Fruit fly (Drosophila melanogaster) whole organism, wandering third instar larva: ENCODE data around the gene Polr1E.

Experiments used
- Abd-B ChIP-seq: fragments of >200 bp; optimal IDR thresholded peaks from 2 replicates; lab custom pipeline; 2017; ENCODE audit warnings: missing biosample characterization, missing genetic modification characterization
- CG32264 ChIP-seq: fragments of 200-800 bp; sonication (Bioruptor generic); optimal IDR thresholded peaks from 2 replicates; lab custom pipeline; 2016; ENCODE audit warnings: missing biosample characterization, missing genetic modification characterization
- CG9705 ChIP-seq: fragments of 200-800 bp; sonication (Bioruptor generic); optimal IDR thresholded peaks from 2 replicates; lab custom pipeline; 2018; ENCODE audit warnings: missing biosample characterization, mild to moderate bottlenecking, missing genetic modification characterization
- CrebA ChIP-seq: fragments of 200-800 bp; sonication (Bioruptor generic); optimal IDR thresholded peaks from 2 replicates; lab custom pipeline; 2016; ENCODE audit warnings: missing biosample characterization, mild to moderate bottlenecking, missing genetic modification characterization, borderline replicate concordance
- Dfd ChIP-seq: fragments of >200 bp; optimal IDR thresholded peaks from 2 replicates; lab custom pipeline; 2017; ENCODE audit warnings: missing biosample characterization, missing genetic modification characterization
- Dif ChIP-seq: fragments of 200-275, 200-300 bp; sonication (Bioruptor generic); optimal IDR thresholded peaks from 2 replicates; lab custom pipeline; 2018; ENCODE audit warnings: missing biosample characterization, missing genetic modification characterization; ENCODE audit not compliant: partially characterized antibody
- GATAd ChIP-seq: sonication (Bioruptor generic); optimal IDR thresholded peaks from 2 replicates; lab custom pipeline; 2016; ENCODE audit warnings: missing biosample characterization, missing genetic modification characterization
- HLH106 ChIP-seq: fragments of 200-800 bp; optimal IDR thresholded peaks from 3 replicates; lab custom pipeline; 2019; ENCODE audit warnings: missing biosample characterization, mild to moderate bottlenecking, missing genetic modification characterization, moderate library complexity
- Hnf4 ChIP-seq: fragments of 200-800 bp; sonication (Bioruptor generic); optimal IDR thresholded peaks from 2 replicates; lab custom pipeline; 2016; ENCODE audit warnings: missing biosample characterization, mild to moderate bottlenecking, missing genetic modification characterization
- Jra ChIP-seq: sonication (Bioruptor generic); optimal IDR thresholded peaks from 2 replicates; lab custom pipeline; 2016; ENCODE audit warnings: missing biosample characterization, missing genetic modification characterization
- Mio ChIP-seq: sonication (Bioruptor generic); optimal IDR thresholded peaks from 2 replicates; lab custom pipeline; 2016; ENCODE audit warnings: missing biosample characterization, missing genetic modification characterization
- Myc ChIP-seq: fragments of >200 bp; optimal IDR thresholded peaks from 2 replicates; lab custom pipeline; 2017
- OdsH ChIP-seq: fragments of 200-800 bp; sonication (Bioruptor generic); optimal IDR thresholded peaks from 2 replicates; lab custom pipeline; 2016; ENCODE audit warnings: missing biosample characterization, mild to moderate bottlenecking, missing genetic modification characterization
- Rel ChIP-seq, 2 experiments: fragments of 200-800 bp; sonication (Bioruptor generic) in 1 of 2; optimal IDR thresholded peaks; 2 replicates in 1 of 2; 3 replicates in 1 of 2; lab custom pipeline; 2016 to 2019; ENCODE audit warnings: mild to moderate bottlenecking in 2 of 2, missing biosample characterization in 2 of 2, missing genetic modification characterization in 2 of 2, moderate library complexity in 1 of 2
- Sp1 ChIP-seq: fragments of 200-800 bp; sonication (Bioruptor generic); optimal IDR thresholded peaks from 3 replicates; lab custom pipeline; 2019; ENCODE audit warnings: missing biosample characterization, mild to moderate bottlenecking, missing genetic modification characterization, moderate library complexity
- br ChIP-seq: fragments of 200-800 bp; sonication (Bioruptor generic); optimal IDR thresholded peaks from 2 replicates; lab custom pipeline; 2016; ENCODE audit warnings: missing biosample characterization, missing genetic modification characterization
- brk ChIP-seq: fragments of 200-800 bp; sonication (Bioruptor generic); optimal IDR thresholded peaks from 2 replicates; lab custom pipeline; 2016; ENCODE audit warnings: missing biosample characterization, mild to moderate bottlenecking, missing genetic modification characterization
- dl ChIP-seq, 2 experiments: fragments of 175-275, 200-275 bp in 1 of 2; fragments of 200-275 bp in 1 of 2; sonication (Bioruptor generic); optimal IDR thresholded peaks; lab custom pipeline; 2018; ENCODE audit warnings: mild to moderate bottlenecking in 2 of 2, missing biosample characterization in 2 of 2, missing genetic modification characterization in 2 of 2, moderate library complexity in 2 of 2; ENCODE audit not compliant: partially characterized antibody in 2 of 2, insufficient read depth in 1 of 2
- dmrt93B ChIP-seq: fragments of 200-800 bp; sonication (Bioruptor generic); optimal IDR thresholded peaks from 2 replicates; lab custom pipeline; 2018; ENCODE audit warnings: missing biosample characterization, mild to moderate bottlenecking, missing genetic modification characterization
- dsf ChIP-seq: sonication (Bioruptor generic); optimal IDR thresholded peaks from 2 replicates; lab custom pipeline; 2016; ENCODE audit warnings: missing biosample characterization, missing genetic modification characterization, borderline replicate concordance
- ey ChIP-seq: fragments of 200-800 bp; sonication (Bioruptor generic); optimal IDR thresholded peaks from 2 replicates; lab custom pipeline; 2016; ENCODE audit warnings: missing biosample characterization, missing genetic modification characterization
- foxo ChIP-seq, 2 experiments: fragments of 200-800 bp; sonication (Bioruptor generic); optimal IDR thresholded peaks; 2 replicates in 1 of 2; 3 replicates in 1 of 2; lab custom pipeline; 2016 to 2017; ENCODE audit warnings: missing biosample characterization in 2 of 2, missing genetic modification characterization in 2 of 2
- fru ChIP-seq: fragments of 200-800 bp; sonication (Bioruptor generic); optimal IDR thresholded peaks from 3 replicates; lab custom pipeline; 2016; ENCODE audit warnings: missing biosample characterization, mild to moderate bottlenecking, missing genetic modification characterization
- h ChIP-seq: fragments of 200-800 bp; sonication (Bioruptor generic); optimal IDR thresholded peaks from 3 replicates; lab custom pipeline; 2016; ENCODE audit warnings: missing biosample characterization, mild to moderate bottlenecking, missing genetic modification characterization
- pan ChIP-seq: fragments of >200 bp; optimal IDR thresholded peaks from 2 replicates; lab custom pipeline; 2017
- psq ChIP-seq: fragments of 200-800 bp; sonication (Bioruptor generic); optimal IDR thresholded peaks from 3 replicates; lab custom pipeline; 2017; ENCODE audit warnings: missing biosample characterization, mild to moderate bottlenecking, missing genetic modification characterization, moderate library complexity
- rgr ChIP-seq: fragments of 200-800 bp; sonication (Bioruptor generic); optimal IDR thresholded peaks from 3 replicates; lab custom pipeline; 2016; ENCODE audit warnings: missing biosample characterization, mild to moderate bottlenecking, missing genetic modification characterization
- sage ChIP-seq: fragments of 200-800 bp; sonication (Bioruptor generic); optimal IDR thresholded peaks from 2 replicates; lab custom pipeline; 2016; ENCODE audit warnings: missing biosample characterization, mild to moderate bottlenecking, missing genetic modification characterization
- sv ChIP-seq: fragments of 200-800 bp; sonication (Bioruptor generic); optimal IDR thresholded peaks from 3 replicates; lab custom pipeline; 2016; ENCODE audit warnings: missing biosample characterization, missing genetic modification characterization
- tai ChIP-seq: sonication (Bioruptor generic); optimal IDR thresholded peaks from 2 replicates; lab custom pipeline; 2016; ENCODE audit warnings: missing biosample characterization, missing genetic modification characterization
- usp ChIP-seq: fragments of >200 bp; optimal IDR thresholded peaks from 2 replicates; lab custom pipeline; 2017; ENCODE audit warnings: missing biosample characterization, missing genetic modification characterization
- woc ChIP-seq: sonication (Bioruptor generic); optimal IDR thresholded peaks from 2 replicates; lab custom pipeline; 2016; ENCODE audit warnings: missing biosample characterization, mild to moderate bottlenecking, missing genetic modification characterization

Gene Polr1E

DNA sequence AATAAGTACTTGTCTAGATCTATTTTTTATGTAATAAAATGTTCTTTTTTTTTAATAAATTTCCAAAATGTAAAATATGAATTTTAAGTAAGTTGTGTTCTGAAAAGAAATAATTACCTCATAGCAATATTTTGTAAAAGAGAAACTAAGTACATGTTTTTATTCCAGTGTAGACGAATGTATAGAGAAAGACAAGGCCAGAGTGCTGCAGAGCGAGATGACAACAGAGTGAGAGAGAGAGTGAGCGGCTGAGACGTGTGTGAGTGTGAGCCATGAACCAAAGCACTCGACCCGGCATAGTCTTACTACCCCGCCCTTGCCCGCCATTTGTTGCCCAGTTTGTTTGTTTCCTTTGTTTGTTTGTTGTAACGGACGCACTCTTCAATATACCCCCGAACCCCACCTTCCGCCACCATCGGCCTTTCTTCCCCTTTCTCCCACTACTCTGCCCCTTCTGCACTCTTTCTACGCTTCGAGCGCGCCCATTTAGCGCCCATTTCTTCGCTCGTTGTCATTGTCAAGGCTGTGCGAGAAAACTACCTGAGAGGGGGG lies 9.9 kb upstream of the Polr1E start (continued):
- TF ChIP-seq brk (GFP tag; lab: Kevin White, UChicago) (no peak), pan (lab: Kevin White, UChicago) (no peak), CG32264 (GFP tag; lab: Kevin White, UChicago) (no peak), woc (GFP tag; lab: Kevin White, UChicago) (peak; percentile 27), usp (no peak), br (GFP tag; lab: Kevin White, UChicago) (no peak), CrebA (GFP tag; lab: Kevin White, UChicago) (no peak), rgr (peak; percentile 11), Dif (peak; percentile 75), tai (GFP tag; lab: Kevin White, UChicago) (no peak), Abd-B (GFP tag; lab: Kevin White, UChicago) (no peak), Dfd (GFP tag; lab: Kevin White, UChicago) (no peak)

DNA sequence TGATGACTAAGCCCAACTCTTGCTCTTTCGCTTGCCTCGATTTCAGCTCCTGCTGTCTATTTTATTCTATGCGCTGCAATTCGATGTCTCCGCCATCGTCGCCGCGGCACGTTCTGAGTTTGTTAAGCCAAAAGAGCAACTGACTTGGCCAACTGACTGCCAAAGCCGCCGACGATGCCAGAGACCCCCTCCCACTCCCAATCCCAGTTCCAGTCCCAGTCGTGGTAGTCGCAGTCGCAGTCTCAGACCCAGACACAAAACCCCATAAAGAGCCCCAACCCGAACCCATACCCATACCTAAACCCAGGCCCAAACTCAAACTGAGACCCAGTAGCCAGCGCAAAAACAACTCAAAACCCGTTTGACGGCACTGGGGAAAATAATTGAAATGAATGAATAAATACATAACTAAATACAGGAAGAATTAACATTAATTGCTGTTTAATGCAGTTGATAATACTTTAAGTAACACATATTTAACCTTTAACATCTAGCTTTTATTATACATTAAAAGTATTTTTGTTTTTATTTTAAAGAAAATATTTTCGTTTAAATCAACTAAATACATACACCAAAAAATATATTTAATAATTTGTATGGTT lies 9.3 kb upstream of the Polr1E start:
- TF ChIP-seq Dif (peak; percentile 63), CG9705 (GFP tag; lab: Kevin White, UChicago) (no peak), psq (GFP tag; lab: Kevin White, UChicago) (peak; percentile 41), dl (GFP tag; optimal IDR thresholded peaks at IDR 0.05; lab: Kevin White, UChicago; ENCODE audit: insufficient read depth in 1 of 2, partially characterized antibody in 2 of 2) (peak in 1 of 2 experiments; percentile 23), Rel (GFP tag; optimal IDR thresholded peaks at IDR 0.05; lab: Kevin White, UChicago) (no peak), Rel (tag; optimal IDR thresholded peaks at IDR 0.05; lab: Kevin White, UChicago) (peak; percentile 24), foxo (GFP tag; optimal IDR thresholded peaks at IDR 0.05; lab: Kevin White, UChicago) (no peak), tai (GFP tag; lab: Kevin White, UChicago) (no peak), br (GFP tag; lab: Kevin White, UChicago) (peak; percentile 9), fru (GFP tag; lab: Kevin White, UChicago) (peak; percentile 0), HLH106 (tag; lab: Kevin White, UChicago) (peak; percentile 68)

DNA sequence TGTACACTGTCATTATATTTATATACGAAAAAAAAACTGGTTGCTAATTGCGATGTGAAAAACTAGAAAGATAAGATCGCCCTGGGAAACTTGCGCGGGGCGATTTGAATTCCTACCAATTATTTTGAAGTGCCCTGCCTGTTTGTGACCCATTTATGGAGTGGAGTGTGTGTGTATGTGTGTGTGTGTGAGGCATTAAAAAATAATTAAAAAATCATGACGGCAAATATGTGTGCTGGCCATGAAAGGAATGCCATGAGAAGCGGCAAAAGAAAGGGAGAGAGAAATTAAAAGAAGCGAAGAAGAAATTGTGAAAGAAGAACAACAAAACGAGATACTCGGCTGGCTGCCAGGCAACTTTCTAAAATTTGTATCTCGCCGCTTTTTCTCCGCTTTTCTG lies 8.4 kb upstream of the Polr1E start:
- peak; percentile 26 for TF ChIP-seq psq (GFP tag; lab: Kevin White, UChicago)
- TF ChIP-seq Sp1 (GFP tag; lab: Kevin White, UChicago) = no peak

DNA sequence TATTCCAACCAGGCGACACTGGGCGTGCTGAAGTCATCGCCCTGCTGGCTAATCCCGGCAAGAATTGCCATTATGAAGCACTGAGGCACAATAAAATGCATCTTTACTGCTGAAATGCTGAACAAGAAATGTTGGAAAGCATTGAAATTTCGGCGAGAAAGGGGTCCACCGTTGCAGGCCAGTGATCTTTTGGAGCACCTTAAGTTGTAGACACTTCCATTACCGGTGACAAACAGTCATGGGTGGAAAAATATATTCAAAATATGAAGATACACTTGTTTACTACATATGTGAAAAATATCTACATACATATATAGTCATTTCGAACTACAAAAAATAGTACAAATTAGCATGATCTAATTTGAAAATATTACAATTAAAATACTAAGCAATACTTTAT lies 1.2 kb upstream of the Polr1E start, which contains the start of gene CG7126:
CG7126 (minus strand) TSS at position 101 of the 400 bp plus-strand sequence.
- TF ChIP-seq CG9705 (GFP tag; lab: Kevin White, UChicago) (no peak), dsf (GFP tag; lab: Kevin White, UChicago) (no peak)
- TF ChIP-seq, all 38 proteins: peak for 0

DNA sequence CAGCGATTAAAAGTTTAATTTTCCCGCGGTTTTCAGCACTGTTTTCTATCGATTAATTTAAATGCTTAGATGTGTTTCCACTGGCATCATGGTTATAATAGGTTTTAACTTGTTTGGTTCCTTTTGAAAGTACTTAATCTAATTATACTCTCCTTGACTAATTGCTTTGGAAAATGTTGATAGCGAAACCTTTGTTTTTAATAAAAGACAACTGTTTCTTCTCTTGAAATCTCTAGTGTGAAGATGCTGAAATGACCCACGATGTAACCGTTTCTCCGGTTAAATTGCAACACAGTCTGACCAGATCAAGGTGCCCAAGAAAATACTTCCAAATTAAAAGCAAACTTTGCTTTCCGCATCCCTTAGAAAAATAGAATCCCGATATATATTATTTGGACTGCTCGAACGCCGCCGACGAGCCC lies 2.6 kb downstream of the Polr1E start, which contains the start of gene Dlc90F:
Dlc90F (plus strand) TSS at position 330 of the 422 bp plus-strand sequence.
- peak; percentile 73 for TF ChIP-seq woc (GFP tag; lab: Kevin White, UChicago)
- TF ChIP-seq psq (GFP tag; lab: Kevin White, UChicago) = peak; percentile 54
- TF ChIP-seq rgr = peak; percentile 62
- TF ChIP-seq brk (GFP tag; lab: Kevin White, UChicago) = no peak
- TF ChIP-seq Hnf4 (GFP tag; lab: Kevin White, UChicago) = peak; percentile 64
- TF ChIP-seq sv (GFP tag; lab: Kevin White, UChicago) = no peak
- peak; percentile 45 for TF ChIP-seq Jra (GFP tag; lab: Kevin White, UChicago)
- TF ChIP-seq dsf (GFP tag; lab: Kevin White, UChicago) = peak; percentile 58
- TF ChIP-seq h = no peak
- TF ChIP-seq Myc (lab: Kevin White, UChicago) = peak; percentile 27
- no peak for TF ChIP-seq usp
- TF ChIP-seq Dif = no peak
- peak; percentile 44 for TF ChIP-seq br (GFP tag; lab: Kevin White, UChicago)
- TF ChIP-seq HLH106 (tag; lab: Kevin White, UChicago) = peak; percentile 78
- TF ChIP-seq fru (GFP tag; lab: Kevin White, UChicago) = peak; percentile 67
- peak; percentile 53 for TF ChIP-seq dmrt93B (GFP tag; lab: Kevin White, UChicago)
- no peak for TF ChIP-seq CG32264 (GFP tag; lab: Kevin White, UChicago)
- peak; percentile 4 for TF ChIP-seq sage (GFP tag; lab: Kevin White, UChicago)
- TF ChIP-seq Sp1 (GFP tag; lab: Kevin White, UChicago) = peak; percentile 63
- no peak for TF ChIP-seq tai (GFP tag; lab: Kevin White, UChicago)
- no peak for TF ChIP-seq CrebA (GFP tag; lab: Kevin White, UChicago)
- no peak for TF ChIP-seq foxo (GFP tag; optimal IDR thresholded peaks at IDR 0.05; lab: Kevin White, UChicago)
- peak; percentile 8 for TF ChIP-seq OdsH (GFP tag; lab: Kevin White, UChicago)
- no peak for TF ChIP-seq GATAd (GFP tag; lab: Kevin White, UChicago)
- peak; percentile 64 for TF ChIP-seq ey (GFP tag; lab: Kevin White, UChicago)
- TF ChIP-seq Dfd (GFP tag; lab: Kevin White, UChicago) = no peak
- TF ChIP-seq Mio (GFP tag; lab: Kevin White, UChicago) = no peak
- TF ChIP-seq Rel (GFP tag; optimal IDR thresholded peaks at IDR 0.05; lab: Kevin White, UChicago) = no peak
- TF ChIP-seq Rel (tag; optimal IDR thresholded peaks at IDR 0.05; lab: Kevin White, UChicago) = peak; percentile 33
